Worm (Caenorhabditis elegans): ENCODE results near the gene ZK742.6.

ce11 chrV:7855382-7855994, 40.7 kb upstream of the ZK742.6 start, which contains the start of gene C37C3.2:
- TF ChIP-seq daf-12 (tag; optimal IDR thresholded peaks at IDR 0.05) = no peak
- TF ChIP-seq nhr-77 (tag; optimal IDR thresholded peaks at IDR 0.05) = no peak
- no peak for TF ChIP-seq ztf-11 (tag; optimal IDR thresholded peaks at IDR 0.05)
- TF ChIP-seq ceh-82 (tag; optimal IDR thresholded peaks at IDR 0.05) = no peak
- no peak for TF ChIP-seq nhr-237 (tag; optimal IDR thresholded peaks at IDR 0.05)
- no peak for TF ChIP-seq egl-27 (tag; optimal IDR thresholded peaks at IDR 0.05)
- TF ChIP-seq ZK546.5 (tag; optimal IDR thresholded peaks at IDR 0.05) = no peak
- TF ChIP-seq nhr-12 (tag; optimal IDR thresholded peaks at IDR 0.05) = no peak
